Worm (Caenorhabditis elegans) whole organism, L4 larva: ENCODE measurements around the gene T08A11.1.

Experiments used
- F37D6.2 ChIP-seq: sonication (generic microtip); optimal IDR thresholded peaks from 2 replicates; lab custom pipeline; 2016; ENCODE audit warnings: mild to moderate bottlenecking, missing genetic modification characterization, missing compliant biosample characterization
- Y105C5A.15 ChIP-seq: fragments of 200-800 bp; sonication (Bioruptor generic); IDR thresholded peaks from 2 replicates; pipeline ENCODE4 v1.3.6; 2022; ENCODE audit warnings: missing genetic modification characterization, missing compliant biosample characterization
- ZK546.5 ChIP-seq, 2 experiments: sonication (generic microtip); optimal IDR thresholded peaks; 2 replicates each; lab custom pipeline; 2017; ENCODE audit warnings: missing biosample characterization in 2 of 2, missing genetic modification characterization in 2 of 2
- aha-1 ChIP-seq: fragments of 150-350 bp; peaks from one replicate; lab custom pipeline; 2014; ENCODE audit warnings: missing biosample characterization, missing genetic modification characterization
- ceh-28 ChIP-seq: fragments of 150-350 bp; optimal IDR thresholded peaks from 2 replicates; lab custom pipeline; 2014; ENCODE audit warnings: missing biosample characterization, missing genetic modification reagents, missing genetic modification characterization
- duxl-1 ChIP-seq: sonication (generic microtip); optimal IDR thresholded peaks from 2 replicates; lab custom pipeline; 2016; ENCODE audit warnings: mild to moderate bottlenecking, missing genetic modification characterization, moderate library complexity, missing compliant biosample characterization; ENCODE audit not compliant: poor library complexity
- nhr-28 ChIP-seq: fragments of 150-350 bp; optimal IDR thresholded peaks from 2 replicates; lab custom pipeline; 2014; ENCODE audit warnings: missing biosample characterization, missing genetic modification characterization
- nhr-6 ChIP-seq: fragments of 150-350 bp; optimal IDR thresholded peaks from 2 replicates; lab custom pipeline; 2014; ENCODE audit warnings: missing biosample characterization, missing genetic modification characterization
- php-3 ChIP-seq: fragments of 200-800 bp; sonication (Bioruptor generic); IDR thresholded peaks from 2 replicates; pipeline ENCODE4 v1.3.6; 2022; ENCODE audit warnings: missing genetic modification reagents, missing genetic modification characterization, missing compliant biosample characterization
- skn-1 ChIP-seq: fragments of 150-350 bp; optimal IDR thresholded peaks from 2 replicates; lab custom pipeline; 2014; ENCODE audit warnings: missing biosample characterization, missing genetic modification characterization
- snpc-4 ChIP-seq: fragments of 150-350 bp; optimal IDR thresholded peaks from 2 replicates; lab custom pipeline; 2014; ENCODE audit warnings: missing biosample characterization, missing genetic modification characterization

DNA sequence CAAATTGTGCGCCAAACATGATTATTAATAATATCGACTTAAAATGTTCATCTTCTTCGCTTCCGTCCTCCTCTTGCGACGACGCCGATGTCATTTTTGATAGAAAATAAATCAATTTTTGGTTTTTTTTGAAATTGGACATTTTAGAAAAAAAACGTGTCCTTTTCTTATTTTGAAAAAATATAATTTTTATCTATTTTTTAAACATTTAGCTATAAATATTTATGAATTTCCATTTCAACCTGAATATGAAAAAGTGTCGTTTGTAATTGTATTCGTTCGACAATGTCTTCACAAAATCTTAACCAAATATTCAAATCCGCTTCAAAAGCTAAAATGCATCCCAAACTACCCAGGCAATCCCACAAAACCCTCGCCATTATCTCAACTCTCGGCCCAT lies 24.4 kb upstream of the T08A11.1 start, which contains the start of gene R10E4.3:
- no peak for TF ChIP-seq duxl-1 (tag; lab: Kevin White, UChicago)
- TF ChIP-seq php-3, result no peak
- TF ChIP-seq aha-1 (tag; lab: Kevin White, UChicago), result no peak
- TF ChIP-seq F37D6.2 (tag; lab: Kevin White, UChicago), result no peak
- no peak for TF ChIP-seq skn-1 (tag; lab: Kevin White, UChicago)
- no peak for TF ChIP-seq ceh-28 (tag; lab: Kevin White, UChicago)
- TF ChIP-seq nhr-6, result no peak
- TF ChIP-seq snpc-4, result no peak
- no peak for TF ChIP-seq Y105C5A.15 (GFP tag; lab: Robert Waterston, UW)
- TF ChIP-seq ZK546.5 (tag; optimal IDR thresholded peaks at IDR 0.05; lab: Kevin White, UChicago), result no peak
- no peak for TF ChIP-seq nhr-28 (tag; lab: Kevin White, UChicago)
